Fruit fly (Drosophila melanogaster) whole organism, embryonic: Measurements from ENCODE around the gene CG43117.

Experiments
- Ada2b ChIP-seq: fragments of 200-800 bp; sonication (Bioruptor generic); IDR thresholded peaks from 2 replicates; pipeline ENCODE4 v1.3.6; 2022; ENCODE audit warnings: missing biosample characterization, missing genetic modification characterization
- Adf1 ChIP-seq: fragments of 200-800 bp; sonication (Bioruptor generic); IDR thresholded peaks from 2 replicates; pipeline ENCODE4 v1.3.6; 2022; ENCODE audit warnings: missing biosample characterization, missing genetic modification characterization
- Asciz ChIP-seq: fragments of 200-800 bp; sonication (Bioruptor generic); optimal IDR thresholded peaks from 2 replicates; lab custom pipeline; 2017; ENCODE audit warnings: missing biosample characterization, mild to moderate bottlenecking, missing genetic modification characterization, missing genetic modification reagents
- CG10267 ChIP-seq: fragments of 200-800 bp; sonication (Bioruptor generic); optimal IDR thresholded peaks from 2 replicates; lab custom pipeline; 2018; ENCODE audit warnings: missing biosample characterization, mild to moderate bottlenecking, missing genetic modification characterization, moderate library complexity
- CG11695 ChIP-seq: fragments of 200-800 bp; sonication (Bioruptor generic); IDR thresholded peaks from 3 replicates; pipeline ENCODE4 v1.3.6; 2022; ENCODE audit warnings: missing biosample characterization, missing genetic modification characterization
- CG12299 ChIP-seq: fragments of 200-800 bp; sonication (Bioruptor generic); optimal IDR thresholded peaks from 2 replicates; lab custom pipeline; 2018; ENCODE audit warnings: missing biosample characterization, mild to moderate bottlenecking, missing genetic modification characterization
- CG12769 ChIP-seq: fragments of 200-800 bp; sonication (Bioruptor generic); optimal IDR thresholded peaks from 2 replicates; lab custom pipeline; 2019; ENCODE audit warnings: missing biosample characterization, mild to moderate bottlenecking, missing genetic modification characterization, moderate library complexity
- CG12942 ChIP-seq: fragments of 200-800 bp; sonication (Bioruptor generic); optimal IDR thresholded peaks from 3 replicates; lab custom pipeline; 2016; ENCODE audit warnings: missing biosample characterization, missing genetic modification characterization
- CG13296 ChIP-seq: fragments of 200-800 bp; sonication (Bioruptor generic); optimal IDR thresholded peaks from 3 replicates; lab custom pipeline; 2018; ENCODE audit warnings: missing biosample characterization, mild to moderate bottlenecking, missing genetic modification characterization
- CG13624 ChIP-seq: fragments of 200-800 bp; sonication (Bioruptor generic); optimal IDR thresholded peaks from 2 replicates; lab custom pipeline; 2016; ENCODE audit warnings: missing biosample characterization, missing genetic modification characterization
- CG14050 ChIP-seq: fragments of 200-800 bp; sonication (Bioruptor generic); IDR thresholded peaks from 3 replicates; pipeline ENCODE4 v1.3.6; 2022; ENCODE audit warnings: missing biosample characterization, missing genetic modification characterization
- CG15269 ChIP-seq: fragments of 200-800 bp; sonication (Bioruptor generic); optimal IDR thresholded peaks from 2 replicates; lab custom pipeline; 2018; ENCODE audit warnings: missing biosample characterization, mild to moderate bottlenecking, missing genetic modification characterization, moderate library complexity
- CG15601 ChIP-seq: fragments of 200-800 bp; sonication (Bioruptor generic); optimal IDR thresholded peaks from 3 replicates; lab custom pipeline; 2019; ENCODE audit warnings: missing biosample characterization, mild to moderate bottlenecking, missing genetic modification characterization, moderate library complexity
- CG15696 ChIP-seq: fragments of 200-800 bp; sonication (Bioruptor generic); optimal IDR thresholded peaks from 2 replicates; lab custom pipeline; 2019; ENCODE audit warnings: missing biosample characterization, mild to moderate bottlenecking, missing genetic modification characterization, moderate library complexity
- CG1602 ChIP-seq: fragments of 200-800 bp; sonication (Bioruptor generic); optimal IDR thresholded peaks from 3 replicates; lab custom pipeline; 2016; ENCODE audit warnings: missing biosample characterization, missing genetic modification characterization
- CG17385 ChIP-seq: fragments of 200-800 bp; sonication (Bioruptor generic); optimal IDR thresholded peaks from 3 replicates; lab custom pipeline; 2018; ENCODE audit warnings: missing biosample characterization, mild to moderate bottlenecking, missing genetic modification characterization
- CG1832 ChIP-seq: fragments of 200-800 bp; sonication (Bioruptor generic); optimal IDR thresholded peaks from 2 replicates; lab custom pipeline; 2017; ENCODE audit warnings: missing biosample characterization, mild to moderate bottlenecking, missing genetic modification characterization, inconsistent platforms
- CG2678 ChIP-seq: fragments of 200-800 bp; sonication (Bioruptor generic); optimal IDR thresholded peaks from 3 replicates; lab custom pipeline; 2019; ENCODE audit warnings: missing biosample characterization, mild to moderate bottlenecking, missing genetic modification characterization, moderate library complexity
- CG3407 ChIP-seq: fragments of 200-800 bp; sonication (Bioruptor generic); optimal IDR thresholded peaks from 2 replicates; lab custom pipeline; 2018; ENCODE audit warnings: missing biosample characterization, mild to moderate bottlenecking, missing genetic modification characterization
- CG3847 ChIP-seq: fragments of 200-800 bp; sonication (Bioruptor generic); IDR thresholded peaks from 2 replicates; pipeline ENCODE4 v1.3.6; 2022; ENCODE audit warnings: missing biosample characterization, missing genetic modification characterization
- CG5245 ChIP-seq: fragments of 200-800 bp; sonication (Bioruptor generic); optimal IDR thresholded peaks from 3 replicates; lab custom pipeline; 2016; ENCODE audit warnings: missing biosample characterization, missing genetic modification characterization
- CG7839 ChIP-seq: fragments of 200-800 bp; sonication (Bioruptor generic); optimal IDR thresholded peaks from 3 replicates; lab custom pipeline; 2018; ENCODE audit warnings: missing biosample characterization, mild to moderate bottlenecking, missing genetic modification characterization, moderate library complexity
- CG8924 ChIP-seq: fragments of 200-800 bp; optimal IDR thresholded peaks from 3 replicates; lab custom pipeline; 2019; ENCODE audit warnings: missing biosample characterization, mild to moderate bottlenecking, missing genetic modification characterization, moderate library complexity
- CkIIα-i1 ChIP-seq: fragments of 200-800 bp; sonication (Bioruptor generic); IDR thresholded peaks from 2 replicates; pipeline ENCODE4 v1.3.6; 2022; ENCODE audit warnings: missing biosample characterization, missing genetic modification characterization
- D ChIP-seq, 2 experiments: fragments of 200-800 bp in 1 of 2; fragments of >200 bp in 1 of 2; sonication (Bioruptor generic) in 1 of 2; optimal IDR thresholded peaks; 2 replicates in 1 of 2; 3 replicates in 1 of 2; lab custom pipeline; 2017; ENCODE audit warnings: mild to moderate bottlenecking in 1 of 2, missing biosample characterization in 1 of 2, missing genetic modification characterization in 1 of 2, missing genetic modification reagents in 1 of 2
- Fer3 ChIP-seq: fragments of 200-800 bp; sonication (Bioruptor generic); optimal IDR thresholded peaks from 2 replicates; lab custom pipeline; 2018; ENCODE audit warnings: missing biosample characterization, mild to moderate bottlenecking, missing genetic modification characterization, moderate library complexity
- HLH3B ChIP-seq: fragments of 200-800 bp; sonication (Bioruptor generic); IDR thresholded peaks from 2 replicates; pipeline ENCODE4 v1.3.6; 2022; ENCODE audit warnings: missing biosample characterization, missing genetic modification characterization
- HLH54F ChIP-seq: fragments of 200-800 bp; sonication (Bioruptor generic); optimal IDR thresholded peaks from 3 replicates; lab custom pipeline; 2016; ENCODE audit warnings: missing biosample characterization, missing genetic modification characterization
- Hr51 ChIP-seq, 2 experiments: fragments of 200-800 bp; sonication (Bioruptor generic); optimal IDR thresholded peaks; 2 replicates in 1 of 2; 3 replicates in 1 of 2; lab custom pipeline; 2016 to 2018; ENCODE audit warnings: missing biosample characterization in 2 of 2, missing genetic modification characterization in 2 of 2, mild to moderate bottlenecking in 1 of 2, moderate library complexity in 1 of 2
- Jarid2 ChIP-seq: fragments of 200-800 bp; sonication (Bioruptor generic); optimal IDR thresholded peaks from 3 replicates; lab custom pipeline; 2017; ENCODE audit warnings: mild to moderate bottlenecking, missing biosample characterization, missing genetic modification reagents, missing genetic modification characterization
- Nf-YA ChIP-seq: fragments of 200-800 bp; sonication (Bioruptor generic); IDR thresholded peaks from 2 replicates; pipeline ENCODE4 v1.3.6; 2022; ENCODE audit warnings: missing biosample characterization, missing genetic modification characterization
- Pdp1 ChIP-seq, 2 experiments: fragments of 200-800 bp; sonication (Bioruptor generic); optimal IDR thresholded peaks; 3 replicates each; lab custom pipeline; 2016; ENCODE audit warnings: missing biosample characterization in 2 of 2, missing genetic modification characterization in 2 of 2, mild to moderate bottlenecking in 1 of 2, moderate library complexity in 1 of 2
- Ssrp ChIP-seq: fragments of 200-800 bp; sonication (Bioruptor generic); optimal IDR thresholded peaks from 2 replicates; lab custom pipeline; 2018; ENCODE audit warnings: missing biosample characterization, mild to moderate bottlenecking, missing genetic modification characterization, moderate library complexity
- Xrp1 ChIP-seq: fragments of 200-800 bp; sonication (Bioruptor generic); IDR thresholded peaks from 2 replicates; pipeline ENCODE4 v1.3.6; 2022; ENCODE audit warnings: missing biosample characterization, missing genetic modification characterization
- ara ChIP-seq: fragments of 200-800 bp; sonication (Bioruptor generic); IDR thresholded peaks from 2 replicates; pipeline ENCODE4 v1.3.6; 2022; ENCODE audit warnings: missing biosample characterization, missing genetic modification characterization
- caup ChIP-seq: fragments of 200-800 bp; sonication (Bioruptor generic); optimal IDR thresholded peaks from 3 replicates; lab custom pipeline; 2017; ENCODE audit warnings: missing biosample characterization, mild to moderate bottlenecking, missing genetic modification characterization, moderate library complexity; ENCODE audit not compliant: severe bottlenecking
- corto ChIP-seq: fragments of 200-800 bp; sonication (Bioruptor generic); optimal IDR thresholded peaks from 2 replicates; lab custom pipeline; 2016; ENCODE audit warnings: missing biosample characterization, mild to moderate bottlenecking, missing genetic modification characterization, moderate library complexity
- crol ChIP-seq: fragments of 200-800 bp; sonication (Bioruptor generic); IDR thresholded peaks from 2 replicates; pipeline ENCODE4 v1.3.6; 2022; ENCODE audit warnings: missing biosample characterization, missing genetic modification characterization
- dmrt99B ChIP-seq: fragments of 200-800 bp; sonication (Bioruptor generic); optimal IDR thresholded peaks from 2 replicates; lab custom pipeline; 2018; ENCODE audit warnings: missing biosample characterization, mild to moderate bottlenecking, missing genetic modification characterization, moderate library complexity
- dysf ChIP-seq: fragments of 200-800 bp; sonication (Bioruptor generic); IDR thresholded peaks from 3 replicates; pipeline ENCODE4 v1.3.6; 2022; ENCODE audit warnings: missing biosample characterization, missing genetic modification characterization
- fu2 ChIP-seq: fragments of 200-800 bp; sonication (Bioruptor generic); optimal IDR thresholded peaks from 2 replicates; lab custom pipeline; 2016; ENCODE audit warnings: missing biosample characterization, missing genetic modification characterization
- lab ChIP-seq: fragments of 200-800 bp; sonication (Bioruptor generic); optimal IDR thresholded peaks from 3 replicates; lab custom pipeline; 2017; ENCODE audit warnings: missing biosample characterization, missing genetic modification characterization, mild to moderate bottlenecking, moderate library complexity, missing genetic modification reagents
- onecut ChIP-seq: fragments of 200-800 bp; sonication (Bioruptor generic); IDR thresholded peaks from 2 replicates; pipeline ENCODE4 v1.3.6; 2022; ENCODE audit warnings: missing biosample characterization, missing genetic modification characterization
- sisA ChIP-seq: fragments of 200-800 bp; sonication (Bioruptor generic); IDR thresholded peaks from 2 replicates; pipeline ENCODE4 v1.3.6; 2022; ENCODE audit warnings: missing biosample characterization, missing genetic modification characterization
- sr ChIP-seq: fragments of 200-800 bp; sonication (Bioruptor generic); IDR thresholded peaks from 3 replicates; pipeline ENCODE4 v1.3.6; 2022; ENCODE audit warnings: missing biosample characterization, missing genetic modification characterization
- tin ChIP-seq: fragments of 200-800 bp; sonication (Bioruptor generic); optimal IDR thresholded peaks from 3 replicates; lab custom pipeline; 2016; ENCODE audit warnings: missing biosample characterization, missing genetic modification characterization
- toy ChIP-seq: fragments of 200-800 bp; sonication (Bioruptor generic); IDR thresholded peaks from 2 replicates; pipeline ENCODE4 v1.3.6; 2022; ENCODE audit warnings: missing biosample characterization, missing genetic modification characterization
- zen ChIP-seq: fragments of 200-800 bp; sonication (Bioruptor generic); optimal IDR thresholded peaks from 3 replicates; lab custom pipeline; 2018; ENCODE audit warnings: missing biosample characterization, mild to moderate bottlenecking, missing genetic modification characterization, moderate library complexity

CG43117 gene

dm6 chr3R:26443875-26444511 is 10.6 kb upstream of the CG43117 start (continued):
- TF ChIP-seq Asciz (GFP tag; lab: Kevin White, UChicago) (peak; percentile 70), corto (GFP tag; lab: Kevin White, UChicago) (no peak), Ada2b (GFP tag; lab: Robert Waterston, UW) (peak; percentile 27; the same call in 1 of the 2 replicates), lab (peak; percentile 65), Pdp1 (GFP tag; optimal IDR thresholded peaks at IDR 0.05; lab: Kevin White, UChicago) (peak; percentile 6 to 11), tin (GFP tag; lab: Kevin White, UChicago) (peak; percentile 32), CG15269 (tag; lab: Kevin White, UChicago) (peak; percentile 18), crol (GFP tag; lab: Robert Waterston, UW) (peak; percentile 74), CG13296 (GFP tag; lab: Kevin White, UChicago) (peak; percentile 20), D (optimal IDR thresholded peaks at IDR 0.05; lab: Kevin White, UChicago) (no peak), D (GFP tag; optimal IDR thresholded peaks at IDR 0.05; lab: Kevin White, UChicago) (peak; percentile 77), caup (GFP tag; lab: Kevin White, UChicago) (no peak), CkIIα-i1 (no peak), CG11695 (GFP tag; lab: Robert Waterston, UW) (peak; percentile 50; the same call in 2 of the 3 replicates), CG3847 (GFP tag; lab: Robert Waterston, UW) (no peak), CG17385 (GFP tag; lab: Kevin White, UChicago) (peak; percentile 18), Nf-YA (0 out of 2 replicates have a peak, but pooled peaks have one; percentile 19), CG8924 (tag; lab: Kevin White, UChicago) (no peak), sisA (peak; percentile 46), onecut (GFP tag; lab: Robert Waterston, UW) (0 out of 2 replicates have a peak, but pooled peaks have one; percentile 26), HLH54F (GFP tag; lab: Kevin White, UChicago) (no peak), CG12942 (GFP tag; lab: Kevin White, UChicago) (no peak), Adf1 (GFP tag; lab: Robert Waterston, UW) (no peak), toy (GFP tag; lab: Robert Waterston, UW) (no peak), zen (tag; lab: Kevin White, UChicago) (peak; percentile 15), CG15696 (tag; lab: Kevin White, UChicago) (peak; percentile 1), CG14050 (GFP tag; lab: Robert Waterston, UW) (peak; percentile 13; the same call in 1 of the 3 replicates), Jarid2 (GFP tag; lab: Kevin White, UChicago) (no peak), Xrp1 (peak; percentile 76), CG3407 (GFP tag; lab: Kevin White, UChicago) (peak; percentile 27), Fer3 (peak; percentile 49), ara (GFP tag; lab: Robert Waterston, UW) (no peak; the same call in 1 of the 2 replicates), fu2 (GFP tag; lab: Kevin White, UChicago) (no peak), Hr51 (GFP tag; optimal IDR thresholded peaks at IDR 0.05; lab: Kevin White, UChicago) (peak in 1 of 2 experiments; percentile 54), CG12769 (tag; lab: Kevin White, UChicago) (no peak), CG13624 (GFP tag; lab: Kevin White, UChicago) (no peak), CG2678 (tag; lab: Kevin White, UChicago) (peak; percentile 84), dmrt99B (tag; lab: Kevin White, UChicago) (peak; percentile 77), HLH3B (GFP tag; lab: Robert Waterston, UW) (peak; percentile 55; the same call in 1 of the 2 replicates), CG1832 (GFP tag; lab: Kevin White, UChicago) (no peak), CG1602 (peak; percentile 0), Ssrp (tag; lab: Kevin White, UChicago) (peak; percentile 56), CG10267 (tag; lab: Kevin White, UChicago) (peak; percentile 67), CG5245 (GFP tag; lab: Kevin White, UChicago) (peak; percentile 29), CG15601 (tag; lab: Kevin White, UChicago) (peak; percentile 57), CG7839 (tag; lab: Kevin White, UChicago) (peak; percentile 72), dysf (peak; percentile 68), CG12299 (peak; percentile 30), sr (peak; percentile 95)
